Fruit fly (Drosophila melanogaster) whole organism, embryonic: ENCODE data around the gene CG31038.

Source experiments
- Asciz ChIP-seq: fragments of 200-800 bp; sonication (Bioruptor generic); optimal IDR thresholded peaks from 2 replicates; lab custom pipeline; 2017; ENCODE audit warnings: missing biosample characterization, mild to moderate bottlenecking, missing genetic modification characterization, missing genetic modification reagents
- C15 ChIP-seq: fragments of 200-800 bp; sonication (Bioruptor generic); IDR thresholded peaks from 3 replicates; pipeline ENCODE4 v1.3.6; 2022; ENCODE audit warnings: missing biosample characterization, missing genetic modification characterization
- CG10147 ChIP-seq: fragments of 200-800 bp; sonication (Bioruptor generic); optimal IDR thresholded peaks from 2 replicates; lab custom pipeline; 2019; ENCODE audit warnings: missing biosample characterization, mild to moderate bottlenecking, missing genetic modification characterization, moderate library complexity
- CG11723 ChIP-seq: fragments of 200-800 bp; sonication (Bioruptor generic); optimal IDR thresholded peaks from 2 replicates; lab custom pipeline; 2017; ENCODE audit warnings: missing biosample characterization, mild to moderate bottlenecking, missing genetic modification characterization
- CG12236 ChIP-seq: fragments of 200-800 bp; sonication (Bioruptor generic); optimal IDR thresholded peaks from 2 replicates; lab custom pipeline; 2016; ENCODE audit warnings: missing biosample characterization, missing genetic modification characterization
- CG13424 ChIP-seq: fragments of 200-800 bp; sonication (Bioruptor generic); optimal IDR thresholded peaks from 2 replicates; lab custom pipeline; 2019; ENCODE audit warnings: missing biosample characterization, mild to moderate bottlenecking, missing genetic modification characterization, moderate library complexity
- CG13894 ChIP-seq: fragments of 200-800 bp; sonication (Bioruptor generic); optimal IDR thresholded peaks from 3 replicates; lab custom pipeline; 2018; ENCODE audit warnings: missing biosample characterization, mild to moderate bottlenecking, missing genetic modification characterization, moderate library complexity
- CG14667 ChIP-seq: fragments of 200-800 bp; sonication (Bioruptor generic); IDR thresholded peaks from 2 replicates; pipeline ENCODE4 v1.3.6; 2022; ENCODE audit warnings: missing biosample characterization, missing genetic modification characterization
- CG15073 ChIP-seq: fragments of 200-800 bp; sonication (Bioruptor generic); optimal IDR thresholded peaks from 2 replicates; lab custom pipeline; 2016; ENCODE audit warnings: missing biosample characterization, missing genetic modification characterization
- CG16813 ChIP-seq: fragments of 200-800 bp; sonication (Bioruptor generic); IDR thresholded peaks from 3 replicates; pipeline ENCODE4 v1.3.6; 2022; ENCODE audit warnings: missing biosample characterization, missing genetic modification characterization; ENCODE audit not compliant: partially characterized antibody
- CG18764 ChIP-seq: fragments of 200-800 bp; sonication (Bioruptor generic); optimal IDR thresholded peaks from 3 replicates; lab custom pipeline; 2016; ENCODE audit warnings: missing biosample characterization, missing genetic modification characterization
- CG2712 ChIP-seq: fragments of 200-800 bp; optimal IDR thresholded peaks from 3 replicates; lab custom pipeline; 2019; ENCODE audit warnings: missing biosample characterization, mild to moderate bottlenecking, missing genetic modification characterization, moderate library complexity
- CG3838 ChIP-seq: fragments of 200-800 bp; sonication (Bioruptor generic); optimal IDR thresholded peaks from 3 replicates; lab custom pipeline; 2016; ENCODE audit warnings: missing biosample characterization, missing genetic modification characterization
- CG42726 ChIP-seq: fragments of 200-800 bp; sonication (Bioruptor generic); IDR thresholded peaks from 2 replicates; pipeline ENCODE4 v1.3.6; 2022; ENCODE audit warnings: missing biosample characterization, missing genetic modification characterization; ENCODE audit not compliant: partially characterized antibody
- CG6654 ChIP-seq: fragments of 200-800 bp; sonication (Bioruptor generic); optimal IDR thresholded peaks from 2 replicates; lab custom pipeline; 2017; ENCODE audit warnings: missing biosample characterization, mild to moderate bottlenecking, missing genetic modification characterization
- CG6765 ChIP-seq: fragments of 200-800 bp; sonication (Bioruptor generic); optimal IDR thresholded peaks from 3 replicates; lab custom pipeline; 2017; ENCODE audit warnings: missing biosample characterization, mild to moderate bottlenecking, missing genetic modification characterization
- CkIIα-i1 ChIP-seq: fragments of 200-800 bp; sonication (Bioruptor generic); IDR thresholded peaks from 2 replicates; pipeline ENCODE4 v1.3.6; 2022; ENCODE audit warnings: missing biosample characterization, missing genetic modification characterization
- Dll ChIP-seq: fragments of 200-800 bp; sonication (Bioruptor generic); IDR thresholded peaks from 4 replicates; pipeline ENCODE4 v1.3.6; 2022; ENCODE audit warnings: missing biosample characterization, missing genetic modification characterization; ENCODE audit not compliant: partially characterized antibody
- Doc2 ChIP-seq: fragments of 200-800 bp; sonication (Bioruptor generic); IDR thresholded peaks from 2 replicates; pipeline ENCODE4 v1.3.6; 2022; ENCODE audit warnings: missing biosample characterization, missing genetic modification characterization
- Dp ChIP-seq: fragments of 200-800 bp; sonication (Bioruptor generic); optimal IDR thresholded peaks from 2 replicates; lab custom pipeline; 2018; ENCODE audit warnings: missing biosample characterization, mild to moderate bottlenecking, missing genetic modification characterization, moderate library complexity
- Eip74EF ChIP-seq, 2 experiments: fragments of 200-800 bp in 1 of 2; fragments of >200 bp in 1 of 2; sonication (Bioruptor generic) in 1 of 2; optimal IDR thresholded peaks; 2 replicates each; lab custom pipeline; 2017 to 2019; ENCODE audit warnings: missing biosample characterization in 2 of 2, missing genetic modification characterization in 2 of 2, mild to moderate bottlenecking in 1 of 2, moderate library complexity in 1 of 2
- Ets97D ChIP-seq: fragments of 200-800 bp; sonication (Bioruptor generic); optimal IDR thresholded peaks from 3 replicates; lab custom pipeline; 2016; ENCODE audit warnings: missing biosample characterization, missing genetic modification characterization
- HLH3B ChIP-seq: fragments of 200-800 bp; sonication (Bioruptor generic); IDR thresholded peaks from 2 replicates; pipeline ENCODE4 v1.3.6; 2022; ENCODE audit warnings: missing biosample characterization, missing genetic modification characterization
- HLHmδ ChIP-seq: fragments of 200-800 bp; sonication (Bioruptor generic); optimal IDR thresholded peaks from 2 replicates; lab custom pipeline; 2018; ENCODE audit warnings: missing biosample characterization, mild to moderate bottlenecking, missing genetic modification characterization, moderate library complexity
- Hsf ChIP-seq: fragments of 200-800 bp; sonication (Bioruptor generic); optimal IDR thresholded peaks from 3 replicates; lab custom pipeline; 2016; ENCODE audit warnings: missing biosample characterization, missing genetic modification characterization
- Lim3 ChIP-seq: fragments of 200-800 bp; sonication (Bioruptor generic); IDR thresholded peaks from 2 replicates; pipeline ENCODE4 v1.3.6; 2022; ENCODE audit warnings: missing biosample characterization, missing genetic modification characterization
- Mes4 ChIP-seq: fragments of 200-800 bp; sonication (Bioruptor generic); optimal IDR thresholded peaks from 2 replicates; lab custom pipeline; 2016; ENCODE audit warnings: missing biosample characterization, missing genetic modification characterization
- Nf-YC ChIP-seq: fragments of 200-800 bp; optimal IDR thresholded peaks from 3 replicates; lab custom pipeline; 2019; ENCODE audit warnings: missing biosample characterization, mild to moderate bottlenecking, missing genetic modification characterization, moderate library complexity
- Poxn ChIP-seq: fragments of 200-800 bp; sonication (Bioruptor generic); IDR thresholded peaks from 2 replicates; pipeline ENCODE4 v1.3.6; 2022; ENCODE audit warnings: missing biosample characterization, missing genetic modification characterization
- Spps ChIP-seq: fragments of 200-800 bp; sonication (Bioruptor generic); optimal IDR thresholded peaks from 2 replicates; lab custom pipeline; 2018; ENCODE audit warnings: missing biosample characterization, mild to moderate bottlenecking, missing genetic modification characterization
- Vsx1 ChIP-seq: fragments of 200-800 bp; sonication (Bioruptor generic); optimal IDR thresholded peaks from 2 replicates; lab custom pipeline; 2017; ENCODE audit warnings: missing biosample characterization, mild to moderate bottlenecking, missing genetic modification characterization, missing genetic modification reagents
- dan ChIP-seq: fragments of 200-800 bp; sonication (Bioruptor generic); IDR thresholded peaks from 2 replicates; pipeline ENCODE4 v1.3.6; 2022; ENCODE audit warnings: missing biosample characterization, missing genetic modification characterization
- danr ChIP-seq: fragments of 200-800 bp; sonication (Bioruptor generic); IDR thresholded peaks from 2 replicates; pipeline ENCODE4 v1.3.6; 2022; ENCODE audit warnings: missing biosample characterization, missing genetic modification characterization
- dimm ChIP-seq: fragments of 200-800 bp; sonication (Bioruptor generic); IDR thresholded peaks from 2 replicates; pipeline ENCODE4 v1.3.6; 2022; ENCODE audit warnings: missing biosample characterization, missing genetic modification characterization
- dysf ChIP-seq: fragments of 200-800 bp; sonication (Bioruptor generic); IDR thresholded peaks from 3 replicates; pipeline ENCODE4 v1.3.6; 2022; ENCODE audit warnings: missing biosample characterization, missing genetic modification characterization
- en ChIP-seq: fragments of 200-800 bp; sonication (Bioruptor generic); optimal IDR thresholded peaks from 2 replicates; lab custom pipeline; 2016; ENCODE audit warnings: missing biosample characterization, missing genetic modification characterization
- ewg ChIP-seq: fragments of 200-800 bp; sonication (Bioruptor generic); optimal IDR thresholded peaks from 3 replicates; lab custom pipeline; 2017; ENCODE audit warnings: mild to moderate bottlenecking, missing biosample characterization, missing genetic modification reagents, missing genetic modification characterization
- fd64A ChIP-seq: fragments of 200-800 bp; sonication (Bioruptor generic); optimal IDR thresholded peaks from 3 replicates; lab custom pipeline; 2018; ENCODE audit warnings: missing biosample characterization, mild to moderate bottlenecking, missing genetic modification characterization
- hbn ChIP-seq: fragments of 200-800 bp; sonication (Bioruptor generic); IDR thresholded peaks from 2 replicates; pipeline ENCODE4 v1.3.6; 2022; ENCODE audit warnings: missing biosample characterization, missing genetic modification characterization; ENCODE audit not compliant: partially characterized antibody
- her ChIP-seq: fragments of 200-800 bp; sonication (Bioruptor generic); optimal IDR thresholded peaks from 2 replicates; lab custom pipeline; 2016; ENCODE audit warnings: missing biosample characterization, missing genetic modification characterization
- ken ChIP-seq: fragments of 200-800 bp; sonication (Bioruptor generic); IDR thresholded peaks from 3 replicates; pipeline ENCODE4 v1.3.6; 2022; ENCODE audit warnings: missing biosample characterization, missing genetic modification characterization
- mirr ChIP-seq: fragments of 200-800 bp; sonication (Bioruptor generic); optimal IDR thresholded peaks from 3 replicates; lab custom pipeline; 2018; ENCODE audit warnings: missing biosample characterization, mild to moderate bottlenecking, missing genetic modification characterization
- pho ChIP-seq: fragments of 200-800 bp; sonication (Bioruptor generic); optimal IDR thresholded peaks from 2 replicates; lab custom pipeline; 2016; ENCODE audit warnings: missing biosample characterization, missing genetic modification characterization
- schlank ChIP-seq: fragments of 200-800 bp; sonication (Bioruptor generic); optimal IDR thresholded peaks from 2 replicates; lab custom pipeline; 2018; ENCODE audit warnings: missing biosample characterization, mild to moderate bottlenecking, missing genetic modification characterization
- sens-2 ChIP-seq: fragments of 200-800 bp; sonication (Bioruptor generic); IDR thresholded peaks from 2 replicates; pipeline ENCODE4 v1.3.6; 2022; ENCODE audit warnings: missing biosample characterization, missing genetic modification characterization
- slbo ChIP-seq: fragments of 200-800 bp; sonication (Bioruptor generic); IDR thresholded peaks from 2 replicates; pipeline ENCODE4 v1.3.6; 2022; ENCODE audit warnings: missing biosample characterization, missing genetic modification characterization
- slp2 ChIP-seq: fragments of 200-800 bp; sonication (Bioruptor generic); optimal IDR thresholded peaks from 2 replicates; lab custom pipeline; 2016; ENCODE audit warnings: missing biosample characterization, missing genetic modification characterization
- twi ChIP-seq: fragments of 200-800 bp; optimal IDR thresholded peaks from 2 replicates; lab custom pipeline; 2019; ENCODE audit warnings: missing biosample characterization, mild to moderate bottlenecking, missing genetic modification characterization, moderate library complexity
- zen ChIP-seq: fragments of 200-800 bp; sonication (Bioruptor generic); optimal IDR thresholded peaks from 3 replicates; lab custom pipeline; 2018; ENCODE audit warnings: missing biosample characterization, mild to moderate bottlenecking, missing genetic modification characterization, moderate library complexity

The CG31038 gene

DNA sequence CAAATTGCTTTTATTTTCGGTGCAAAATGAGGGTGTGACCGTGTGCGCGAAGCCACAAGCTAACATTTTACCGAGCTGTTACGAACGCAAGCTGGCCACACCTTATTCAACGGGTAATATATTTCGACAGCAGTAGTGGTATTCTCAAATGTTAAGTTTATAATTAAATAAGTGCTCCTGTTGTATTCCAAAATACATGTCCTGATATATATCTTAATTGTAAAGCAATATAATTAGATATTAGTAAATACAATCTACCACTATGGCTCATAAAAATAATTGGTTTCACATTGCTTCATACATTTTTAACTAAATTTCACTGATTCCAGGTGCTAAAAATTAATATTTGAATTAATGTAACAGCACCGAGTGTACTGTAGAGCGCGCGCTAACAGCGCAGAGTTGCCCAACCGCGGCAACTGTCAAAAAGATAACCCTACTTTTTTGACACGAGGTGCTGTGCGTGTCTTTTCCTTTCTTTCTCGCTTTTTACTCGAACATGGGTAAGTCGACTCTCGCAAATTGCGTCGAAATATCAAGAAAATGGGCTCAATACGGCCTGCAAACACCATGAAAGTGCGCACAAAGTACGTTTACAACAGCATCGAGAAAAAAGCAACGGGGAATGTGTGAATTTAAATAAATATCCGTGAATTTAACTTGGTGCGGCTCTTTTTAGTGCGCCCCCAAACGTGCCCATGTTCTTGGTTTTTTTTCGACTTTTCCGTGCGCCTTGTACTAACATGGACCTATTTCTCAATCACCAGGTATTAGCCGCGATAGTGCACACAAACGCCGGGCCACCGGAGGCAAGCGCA lies 15.2 kb upstream of the CG31038 start, which contains the start of the genes CG15514 and RpS8 (continued):
- TF ChIP-seq Poxn (GFP tag; lab: Robert Waterston, UW) (no peak), CG6765 (peak; percentile 69), Dll (no peak), dimm (GFP tag; lab: Robert Waterston, UW) (no peak), CkIIα-i1 (GFP tag; lab: Robert Waterston, UW) (no peak), HLHmδ (GFP tag; lab: Kevin White, UChicago) (peak; percentile 69), Eip74EF (GFP tag; optimal IDR thresholded peaks at IDR 0.05; lab: Kevin White, UChicago) (no peak), slp2 (peak; percentile 19), sens-2 (GFP tag; lab: Robert Waterston, UW) (no peak), fd64A (GFP tag; lab: Kevin White, UChicago) (peak; percentile 4), C15 (GFP tag; lab: Robert Waterston, UW) (no peak), CG12236 (GFP tag; lab: Kevin White, UChicago) (no peak), en (GFP tag; lab: Kevin White, UChicago) (no peak), Vsx1 (GFP tag; lab: Kevin White, UChicago) (no peak), Hsf (peak; percentile 3), Asciz (GFP tag; lab: Kevin White, UChicago) (peak; percentile 56), CG18764 (GFP tag; lab: Kevin White, UChicago) (peak; percentile 18), CG42726 (GFP tag; lab: Robert Waterston, UW) (no peak), zen (peak; percentile 59), CG11723 (peak; percentile 48), CG6654 (GFP tag; lab: Kevin White, UChicago) (peak; percentile 19), CG2712 (tag; lab: Kevin White, UChicago) (peak; percentile 44), CG13894 (tag; lab: Kevin White, UChicago) (peak; percentile 39), CG16813 (GFP tag; lab: Robert Waterston, UW) (0 out of 3 replicates have a peak, but pooled peaks have one; percentile 16), HLH3B (GFP tag; lab: Robert Waterston, UW) (peak; percentile 62), dysf (GFP tag; lab: Robert Waterston, UW) (peak; percentile 46; the same call in 2 of the 3 replicates), Doc2 (GFP tag; lab: Robert Waterston, UW) (no peak), mirr (peak; percentile 73), danr (no peak), CG13424 (peak; percentile 72), ewg (peak; percentile 44), CG14667 (no peak), Dp (GFP tag; lab: Kevin White, UChicago) (peak; percentile 58), twi (tag; lab: Kevin White, UChicago) (peak; percentile 39), her (GFP tag; lab: Kevin White, UChicago) (no peak), ken (GFP tag; lab: Robert Waterston, UW) (0 out of 3 replicates have a peak, but pooled peaks have one; percentile 38), CG15073 (no peak), Lim3 (GFP tag; lab: Robert Waterston, UW) (no peak), dan (GFP tag; lab: Robert Waterston, UW) (no peak), hbn (GFP tag; lab: Robert Waterston, UW) (no peak), schlank (peak; percentile 41), slbo (GFP tag; lab: Robert Waterston, UW) (peak; percentile 59), Spps (tag; lab: Kevin White, UChicago) (no peak), Nf-YC (tag; lab: Kevin White, UChicago) (peak; percentile 68), Mes4 (GFP tag; lab: Kevin White, UChicago) (peak; percentile 78), CG10147 (peak; percentile 50), Ets97D (GFP tag; lab: Kevin White, UChicago) (peak; percentile 97), CG3838 (GFP tag; lab: Kevin White, UChicago) (no peak), pho (peak; percentile 6)
